Fruit fly (Drosophila melanogaster) whole organism, embryonic: ENCODE results near the gene CG4497.

ENCODE experiments used
- BEAF-32 ChIP-seq: fragments of 200-800 bp; sonication (Bioruptor generic); optimal IDR thresholded peaks from 3 replicates; lab custom pipeline; 2017; ENCODE audit warnings: missing biosample characterization, missing genetic modification characterization, mild to moderate bottlenecking, moderate library complexity, missing genetic modification reagents
- Bdp1 ChIP-seq: fragments of 200-800 bp; sonication (Bioruptor generic); optimal IDR thresholded peaks from 3 replicates; lab custom pipeline; 2016; ENCODE audit warnings: missing biosample characterization, missing genetic modification characterization
- Blimp-1 ChIP-seq: fragments of 200-800 bp; sonication (Bioruptor generic); optimal IDR thresholded peaks from 3 replicates; lab custom pipeline; 2018; ENCODE audit warnings: missing biosample characterization, missing genetic modification characterization, mild to moderate bottlenecking, moderate library complexity, missing genetic modification reagents
- CG10431 ChIP-seq: fragments of 200-800 bp; sonication (Bioruptor generic); optimal IDR thresholded peaks from 3 replicates; lab custom pipeline; 2018; ENCODE audit warnings: missing biosample characterization, mild to moderate bottlenecking, missing genetic modification characterization
- CG10565 ChIP-seq: fragments of 200-800 bp; sonication (Bioruptor generic); optimal IDR thresholded peaks from 3 replicates; lab custom pipeline; 2016; ENCODE audit warnings: missing biosample characterization, mild to moderate bottlenecking, missing genetic modification characterization
- CG11085 ChIP-seq: fragments of 200-800 bp; sonication (Bioruptor generic); IDR thresholded peaks from 2 replicates; pipeline ENCODE4 v1.3.6; 2022; ENCODE audit warnings: missing biosample characterization, missing genetic modification characterization
- CG11696 ChIP-seq: fragments of 200-800 bp; sonication (Bioruptor generic); IDR thresholded peaks from 2 replicates; pipeline ENCODE4 v1.3.6; 2022; ENCODE audit warnings: missing biosample characterization, missing genetic modification characterization
- CG12659 ChIP-seq: fragments of 200-800 bp; sonication (Bioruptor generic); optimal IDR thresholded peaks from 3 replicates; lab custom pipeline; 2017; ENCODE audit warnings: mild to moderate bottlenecking, missing biosample characterization, missing genetic modification reagents, missing genetic modification characterization
- CG13424 ChIP-seq: fragments of 200-800 bp; sonication (Bioruptor generic); optimal IDR thresholded peaks from 2 replicates; lab custom pipeline; 2019; ENCODE audit warnings: missing biosample characterization, mild to moderate bottlenecking, missing genetic modification characterization, moderate library complexity
- CG13624 ChIP-seq: fragments of 200-800 bp; sonication (Bioruptor generic); optimal IDR thresholded peaks from 2 replicates; lab custom pipeline; 2016; ENCODE audit warnings: missing biosample characterization, missing genetic modification characterization
- CG16779 ChIP-seq: fragments of 200-800 bp; sonication (Bioruptor generic); IDR thresholded peaks from 2 replicates; pipeline ENCODE4 v1.3.6; 2022; ENCODE audit warnings: missing biosample characterization, missing genetic modification characterization
- CG1832 ChIP-seq: fragments of 200-800 bp; sonication (Bioruptor generic); optimal IDR thresholded peaks from 2 replicates; lab custom pipeline; 2017; ENCODE audit warnings: missing biosample characterization, mild to moderate bottlenecking, missing genetic modification characterization, inconsistent platforms
- CG2120 ChIP-seq: fragments of 200-800 bp; sonication (Bioruptor generic); optimal IDR thresholded peaks from 3 replicates; lab custom pipeline; 2016; ENCODE audit warnings: missing biosample characterization, missing genetic modification characterization
- CG2889 ChIP-seq: fragments of 200-800 bp; sonication (Bioruptor generic); IDR thresholded peaks from 3 replicates; pipeline ENCODE4 v1.3.6; 2022; ENCODE audit warnings: missing biosample characterization, missing genetic modification characterization
- CG30020 ChIP-seq: fragments of 200-800 bp; optimal IDR thresholded peaks from 2 replicates; lab custom pipeline; 2019; ENCODE audit warnings: missing biosample characterization, mild to moderate bottlenecking, missing genetic modification characterization, moderate library complexity
- CG32532 ChIP-seq: fragments of 200-800 bp; sonication (Bioruptor generic); IDR thresholded peaks from 2 replicates; pipeline ENCODE4 v1.3.6; 2022; ENCODE audit warnings: missing biosample characterization, missing genetic modification characterization
- CG3995 ChIP-seq: fragments of 200-800 bp; sonication (Bioruptor generic); optimal IDR thresholded peaks from 3 replicates; lab custom pipeline; 2016; ENCODE audit warnings: missing biosample characterization, missing genetic modification characterization
- CG4617 ChIP-seq: fragments of 200-800 bp; sonication (Bioruptor generic); optimal IDR thresholded peaks from 3 replicates; lab custom pipeline; 2016; ENCODE audit warnings: missing biosample characterization, missing genetic modification characterization, borderline replicate concordance
- CG4820 ChIP-seq: fragments of 200-800 bp; sonication (Bioruptor generic); optimal IDR thresholded peaks from 3 replicates; lab custom pipeline; 2016; ENCODE audit warnings: missing biosample characterization, missing genetic modification characterization
- CG5180 ChIP-seq: fragments of 200-800 bp; sonication (Bioruptor generic); optimal IDR thresholded peaks from 3 replicates; lab custom pipeline; 2017; ENCODE audit warnings: missing biosample characterization, missing genetic modification characterization, mild to moderate bottlenecking, moderate library complexity, missing genetic modification reagents
- CG6854 ChIP-seq: fragments of 200-800 bp; sonication (Bioruptor generic); optimal IDR thresholded peaks from 3 replicates; lab custom pipeline; 2017; ENCODE audit warnings: missing biosample characterization, mild to moderate bottlenecking, missing genetic modification characterization
- CG7271 ChIP-seq: fragments of 200-800 bp; sonication (Bioruptor generic); optimal IDR thresholded peaks from 2 replicates; lab custom pipeline; 2018; ENCODE audit warnings: missing biosample characterization, mild to moderate bottlenecking, missing genetic modification characterization, moderate library complexity
- CG7372 ChIP-seq: fragments of 200-800 bp; sonication (Bioruptor generic); IDR thresholded peaks from 2 replicates; pipeline ENCODE4 v1.3.6; 2022; ENCODE audit warnings: missing biosample characterization, missing genetic modification characterization
- CG7839 ChIP-seq: fragments of 200-800 bp; sonication (Bioruptor generic); optimal IDR thresholded peaks from 3 replicates; lab custom pipeline; 2018; ENCODE audit warnings: missing biosample characterization, mild to moderate bottlenecking, missing genetic modification characterization, moderate library complexity
- CG7963 ChIP-seq: fragments of 200-800 bp; sonication (Bioruptor generic); IDR thresholded peaks from 3 replicates; pipeline ENCODE4 v1.3.6; 2022; ENCODE audit warnings: missing biosample characterization, missing genetic modification characterization; ENCODE audit not compliant: partially characterized antibody
- Dip2 ChIP-seq: fragments of 200-800 bp; sonication (Bioruptor generic); IDR thresholded peaks from 2 replicates; pipeline ENCODE4 v1.3.6; 2022; ENCODE audit warnings: missing biosample characterization, missing genetic modification characterization
- Fer3 ChIP-seq: fragments of 200-800 bp; sonication (Bioruptor generic); optimal IDR thresholded peaks from 2 replicates; lab custom pipeline; 2018; ENCODE audit warnings: missing biosample characterization, mild to moderate bottlenecking, missing genetic modification characterization, moderate library complexity
- GATAe ChIP-seq: fragments of 200-800 bp; sonication (Bioruptor generic); conservative IDR thresholded peaks from 2 replicates; pipeline ENCODE4 v1.3.6; 2022; ENCODE audit warnings: missing biosample characterization, missing genetic modification characterization
- HLHmδ ChIP-seq: fragments of 200-800 bp; sonication (Bioruptor generic); optimal IDR thresholded peaks from 2 replicates; lab custom pipeline; 2018; ENCODE audit warnings: missing biosample characterization, mild to moderate bottlenecking, missing genetic modification characterization, moderate library complexity
- Sox100B ChIP-seq: fragments of 200-800 bp; sonication (Bioruptor generic); optimal IDR thresholded peaks from 3 replicates; lab custom pipeline; 2018; ENCODE audit warnings: missing biosample characterization, mild to moderate bottlenecking, missing genetic modification characterization
- Sox102F ChIP-seq: fragments of 200-800 bp; sonication (Bioruptor generic); optimal IDR thresholded peaks from 2 replicates; lab custom pipeline; 2018; ENCODE audit warnings: missing biosample characterization, mild to moderate bottlenecking, missing genetic modification characterization, moderate library complexity
- Xrp1 ChIP-seq: fragments of 200-800 bp; sonication (Bioruptor generic); IDR thresholded peaks from 2 replicates; pipeline ENCODE4 v1.3.6; 2022; ENCODE audit warnings: missing biosample characterization, missing genetic modification characterization
- ara ChIP-seq: fragments of 200-800 bp; sonication (Bioruptor generic); IDR thresholded peaks from 2 replicates; pipeline ENCODE4 v1.3.6; 2022; ENCODE audit warnings: missing biosample characterization, missing genetic modification characterization
- ase ChIP-seq: fragments of 200-800 bp; sonication (Bioruptor generic); IDR thresholded peaks from 3 replicates; pipeline ENCODE4 v1.3.6; 2022; ENCODE audit warnings: missing biosample characterization, missing genetic modification characterization
- ato ChIP-seq: fragments of 200-800 bp; sonication (Bioruptor generic); IDR thresholded peaks from 2 replicates; pipeline ENCODE4 v1.3.6; 2022; ENCODE audit warnings: missing biosample characterization, missing genetic modification characterization; ENCODE audit not compliant: partially characterized antibody
- bbx ChIP-seq: fragments of 200-800 bp; sonication (Bioruptor generic); IDR thresholded peaks from 2 replicates; pipeline ENCODE4 v1.3.6; 2022; ENCODE audit warnings: missing biosample characterization, missing genetic modification characterization; ENCODE audit not compliant: partially characterized antibody
- chif ChIP-seq, 2 experiments: fragments of 200-800 bp; sonication (Bioruptor generic); optimal IDR thresholded peaks; 3 replicates each; lab custom pipeline; 2016; ENCODE audit warnings: missing biosample characterization in 2 of 2, missing genetic modification characterization in 2 of 2
- ewg ChIP-seq: fragments of 200-800 bp; sonication (Bioruptor generic); optimal IDR thresholded peaks from 3 replicates; lab custom pipeline; 2017; ENCODE audit warnings: mild to moderate bottlenecking, missing biosample characterization, missing genetic modification reagents, missing genetic modification characterization
- exex ChIP-seq: fragments of 200-800 bp; sonication (Bioruptor generic); optimal IDR thresholded peaks from 4 replicates; lab custom pipeline; 2018; ENCODE audit warnings: missing biosample characterization, mild to moderate bottlenecking, missing genetic modification characterization, moderate library complexity
- fru ChIP-seq: fragments of >200 bp; optimal IDR thresholded peaks from 2 replicates; lab custom pipeline; 2017
- ftz-f1 ChIP-seq: fragments of 200-800 bp; sonication (Bioruptor generic); optimal IDR thresholded peaks from 2 replicates; lab custom pipeline; 2016; ENCODE audit warnings: missing biosample characterization, missing genetic modification characterization
- gcm2 ChIP-seq: fragments of 200-800 bp; sonication (Bioruptor generic); optimal IDR thresholded peaks from 2 replicates; lab custom pipeline; 2016; ENCODE audit warnings: missing biosample characterization, missing genetic modification characterization
- jing ChIP-seq: fragments of 200-800 bp; sonication (Bioruptor generic); optimal IDR thresholded peaks from 2 replicates; lab custom pipeline; 2018; ENCODE audit warnings: missing biosample characterization, mild to moderate bottlenecking, missing genetic modification characterization
- lbe ChIP-seq: fragments of 200-800 bp; sonication (Bioruptor generic); optimal IDR thresholded peaks from 2 replicates; lab custom pipeline; 2016; ENCODE audit warnings: missing biosample characterization, mild to moderate bottlenecking, missing genetic modification characterization
- lmd ChIP-seq: fragments of 200-800 bp; sonication (Bioruptor generic); IDR thresholded peaks from 2 replicates; pipeline ENCODE4 v1.3.6; 2022; ENCODE audit warnings: missing biosample characterization, missing genetic modification characterization
- oc ChIP-seq: fragments of 200-800 bp; sonication (Bioruptor generic); optimal IDR thresholded peaks from 2 replicates; lab custom pipeline; 2018; ENCODE audit warnings: missing biosample characterization, mild to moderate bottlenecking, missing genetic modification characterization, moderate library complexity
- pb ChIP-seq: fragments of 200-800 bp; sonication (Bioruptor generic); optimal IDR thresholded peaks from 3 replicates; lab custom pipeline; 2016; ENCODE audit warnings: missing biosample characterization, missing genetic modification characterization
- ssp ChIP-seq: fragments of 200-800 bp; sonication (Bioruptor generic); IDR thresholded peaks from 2 replicates; pipeline ENCODE4 v1.3.6; 2022; ENCODE audit warnings: missing biosample characterization, missing genetic modification characterization
- stwl ChIP-seq: fragments of 200-800 bp; sonication (Bioruptor generic); optimal IDR thresholded peaks from 3 replicates; lab custom pipeline; 2018; ENCODE audit warnings: missing biosample characterization, mild to moderate bottlenecking, missing genetic modification characterization, moderate library complexity
- sug ChIP-seq: fragments of 200-800 bp; optimal IDR thresholded peaks from 2 replicates; lab custom pipeline; 2019; ENCODE audit warnings: missing biosample characterization, mild to moderate bottlenecking, missing genetic modification characterization, moderate library complexity
- tx ChIP-seq: fragments of 200-800 bp; sonication (Bioruptor generic); optimal IDR thresholded peaks from 2 replicates; lab custom pipeline; 2016; ENCODE audit warnings: missing biosample characterization, missing genetic modification characterization
- vvl ChIP-seq: fragments of 200-800 bp; sonication (Bioruptor generic); IDR thresholded peaks from 2 replicates; pipeline ENCODE4 v1.3.6; 2022; ENCODE audit warnings: missing biosample characterization, missing genetic modification characterization

Gene CG4497

DNA sequence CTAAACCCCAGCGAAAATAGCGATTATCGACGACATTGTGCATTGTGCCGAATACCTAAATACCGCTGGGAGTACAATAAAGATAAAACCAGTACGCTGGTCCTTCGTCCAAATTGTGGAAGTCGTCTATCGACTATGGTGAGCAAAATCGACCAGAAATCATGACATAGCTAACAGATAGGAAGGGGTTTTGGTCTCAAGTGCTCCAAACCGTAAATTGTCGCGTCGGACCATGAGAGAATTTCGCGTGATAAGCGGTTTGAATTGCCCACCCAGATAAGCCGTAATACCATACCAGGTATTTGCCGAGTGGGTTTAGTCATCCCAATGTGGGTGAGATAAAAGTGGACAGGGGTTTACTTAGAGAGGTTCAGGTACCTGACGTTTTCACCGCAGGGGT lies 23.5 kb upstream of the CG4497 start (continued):
- TF ChIP-seq lbe (GFP tag; lab: Kevin White, UChicago): no peak
- TF ChIP-seq gcm2 (GFP tag; lab: Kevin White, UChicago): no peak
- no peak for TF ChIP-seq tx (GFP tag; lab: Kevin White, UChicago)
- TF ChIP-seq lmd (GFP tag; lab: Robert Waterston, UW): no peak
- TF ChIP-seq Dip2 (GFP tag; lab: Robert Waterston, UW): no peak
- TF ChIP-seq CG6854 (GFP tag; lab: Kevin White, UChicago): no peak
- TF ChIP-seq pb (GFP tag; lab: Kevin White, UChicago): no peak
- no peak for TF ChIP-seq CG3995 (GFP tag; lab: Kevin White, UChicago)
- no peak for TF ChIP-seq CG10565 (GFP tag; lab: Kevin White, UChicago)
- TF ChIP-seq CG4617 (GFP tag; lab: Kevin White, UChicago): no peak
- TF ChIP-seq CG13424 (tag; lab: Kevin White, UChicago): no peak
- no peak for TF ChIP-seq CG10431
- no peak for TF ChIP-seq CG16779
- no peak for TF ChIP-seq Sox102F (GFP tag; lab: Kevin White, UChicago)
- TF ChIP-seq Blimp-1 (GFP tag; lab: Kevin White, UChicago): no peak
- TF ChIP-seq CG1832 (GFP tag; lab: Kevin White, UChicago): no peak
- no peak for TF ChIP-seq CG30020 (tag; lab: Kevin White, UChicago)
- no peak for TF ChIP-seq ato (GFP tag; lab: Robert Waterston, UW)
- TF ChIP-seq bbx: no peak
- peak; percentile 28; the same call in 1 of the 2 replicates for TF ChIP-seq CG32532 (GFP tag; lab: Robert Waterston, UW)
- TF ChIP-seq Sox100B (GFP tag; lab: Kevin White, UChicago): no peak
- no peak for TF ChIP-seq Xrp1 (GFP tag; lab: Robert Waterston, UW)
- no peak for TF ChIP-seq BEAF-32
- TF ChIP-seq CG4820 (GFP tag; lab: Kevin White, UChicago): no peak
- TF ChIP-seq CG5180 (GFP tag; lab: Kevin White, UChicago): no peak
- no peak for TF ChIP-seq Bdp1 (GFP tag; lab: Kevin White, UChicago)
- TF ChIP-seq exex (tag; lab: Kevin White, UChicago): peak; percentile 98
- no peak for TF ChIP-seq chif (GFP tag; optimal IDR thresholded peaks at IDR 0.05; lab: Kevin White, UChicago)
- no peak for TF ChIP-seq CG12659 (GFP tag; lab: Kevin White, UChicago)
- no peak for TF ChIP-seq oc (tag; lab: Kevin White, UChicago)
- TF ChIP-seq CG7839 (tag; lab: Kevin White, UChicago): no peak
- no peak for TF ChIP-seq HLHmδ (GFP tag; lab: Kevin White, UChicago)
- no peak for TF ChIP-seq stwl (tag; lab: Kevin White, UChicago)
- TF ChIP-seq CG2120 (GFP tag; lab: Kevin White, UChicago): no peak
- no peak for TF ChIP-seq CG7372
- no peak for TF ChIP-seq ssp (GFP tag; lab: Robert Waterston, UW)
- no peak for TF ChIP-seq ase (GFP tag; lab: Robert Waterston, UW)
- no peak for TF ChIP-seq CG11085 (GFP tag; lab: Robert Waterston, UW)
- TF ChIP-seq sug: peak; percentile 98
- no peak for TF ChIP-seq Fer3 (tag; lab: Kevin White, UChicago)
- no peak for TF ChIP-seq CG7271 (tag; lab: Kevin White, UChicago)
- TF ChIP-seq jing (GFP tag; lab: Kevin White, UChicago): no peak
- no peak for TF ChIP-seq vvl (GFP tag; lab: Robert Waterston, UW)
- 0 out of 2 replicates have a peak, but pooled peaks have one; percentile 24 for TF ChIP-seq GATAe (GFP tag; lab: Robert Waterston, UW)
- TF ChIP-seq CG7963 (GFP tag; lab: Robert Waterston, UW): no peak
- TF ChIP-seq CG11696 (GFP tag; lab: Robert Waterston, UW): no peak
- no peak for TF ChIP-seq ftz-f1 (GFP tag; lab: Kevin White, UChicago)
- no peak for TF ChIP-seq CG2889
- no peak for TF ChIP-seq fru (lab: Kevin White, UChicago)
- no peak for TF ChIP-seq ara (GFP tag; lab: Robert Waterston, UW)
- TF ChIP-seq ewg: no peak
- no peak for TF ChIP-seq CG13624 (GFP tag; lab: Kevin White, UChicago)
